Worm (Caenorhabditis elegans) whole organism, L2 larva: ENCODE data around the gene tnc-2.
"Not testable (repeated sequence)": the region's sequence is repeated elsewhere in the genome, so short reads cannot be mapped to it uniquely, and the experiment has no call there.

ENCODE experiments used
- C34F6.9 ChIP-seq: fragments of 150-350 bp; optimal IDR thresholded peaks from 2 replicates; lab custom pipeline; 2014; ENCODE audit warnings: missing biosample characterization, missing genetic modification characterization
- F13H6.1 ChIP-seq: sonication (generic microtip); optimal IDR thresholded peaks from 2 replicates; lab custom pipeline; 2016; ENCODE audit warnings: missing genetic modification characterization, missing compliant biosample characterization
- R02D3.7 ChIP-seq: fragments of 150-350 bp; optimal IDR thresholded peaks from 2 replicates; lab custom pipeline; 2014; ENCODE audit warnings: missing biosample characterization, missing genetic modification characterization
- ZK546.5 ChIP-seq: sonication (generic microtip); optimal IDR thresholded peaks from 2 replicates; lab custom pipeline; 2017; ENCODE audit warnings: missing biosample characterization, missing genetic modification characterization
- alr-1 ChIP-seq: fragments of 150-350 bp; optimal IDR thresholded peaks from 2 replicates; lab custom pipeline; 2014; ENCODE audit warnings: missing biosample characterization, missing genetic modification characterization
- aly-2 ChIP-seq: fragments of 150-350 bp; optimal IDR thresholded peaks from 2 replicates; lab custom pipeline; 2014; ENCODE audit warnings: missing biosample characterization, missing genetic modification characterization
- ama-1 ChIP-seq: fragments of 150-350 bp; optimal IDR thresholded peaks from 2 replicates; lab custom pipeline; 2018; ENCODE audit warnings: inconsistent platforms
- blmp-1 ChIP-seq: sonication (generic microtip); optimal IDR thresholded peaks from 2 replicates; lab custom pipeline; 2017; ENCODE audit warnings: missing genetic modification characterization, mild to moderate bottlenecking, missing compliant biosample characterization, antibody characterized with exemption, moderate library complexity; ENCODE audit not compliant: insufficient read depth
- ceh-16 ChIP-seq: fragments of 150-350 bp; optimal IDR thresholded peaks from 2 replicates; lab custom pipeline; 2014; ENCODE audit warnings: missing biosample characterization, missing genetic modification characterization
- ceh-82 ChIP-seq: fragments of 150-350 bp; optimal IDR thresholded peaks from 2 replicates; lab custom pipeline; 2014; ENCODE audit warnings: missing biosample characterization, missing genetic modification characterization
- crh-2 ChIP-seq: sonication (generic microtip); optimal IDR thresholded peaks from 2 replicates; lab custom pipeline; 2017; ENCODE audit warnings: missing biosample characterization, missing genetic modification characterization
- dmd-4 ChIP-seq: sonication (generic microtip); optimal IDR thresholded peaks from 2 replicates; lab custom pipeline; 2017; ENCODE audit warnings: missing biosample characterization, missing genetic modification characterization
- elt-1 ChIP-seq: fragments of 150-350 bp; optimal IDR thresholded peaks from 2 replicates; lab custom pipeline; 2014; ENCODE audit warnings: missing biosample characterization, missing genetic modification characterization
- elt-3 ChIP-seq: sonication (generic microtip); optimal IDR thresholded peaks from 2 replicates; lab custom pipeline; 2017; ENCODE audit warnings: missing biosample characterization, missing genetic modification characterization
- gmeb-1 ChIP-seq: fragments of 150-350 bp; optimal IDR thresholded peaks from 2 replicates; lab custom pipeline; 2014; ENCODE audit warnings: missing biosample characterization, missing genetic modification characterization
- lin-11 ChIP-seq: fragments of 150-350 bp; sonication (generic microtip); optimal IDR thresholded peaks from 2 replicates; lab custom pipeline; 2014; ENCODE audit warnings: missing biosample characterization, missing genetic modification characterization, inconsistent platforms, mixed read lengths
- lin-13 ChIP-seq: fragments of 150-350 bp; optimal IDR thresholded peaks from 2 replicates; lab custom pipeline; 2014; ENCODE audit warnings: missing biosample characterization, missing genetic modification reagents, missing genetic modification characterization
- lsy-2 ChIP-seq, 2 experiments: fragments of 150-350 bp in 1 of 2; sonication (generic microtip) in 1 of 2; optimal IDR thresholded peaks; 2 replicates each; lab custom pipeline; 2014 to 2017; ENCODE audit warnings: missing biosample characterization in 2 of 2, missing genetic modification characterization in 2 of 2
- mab-5 ChIP-seq: fragments of 150-350 bp; optimal IDR thresholded peaks from 2 replicates; lab custom pipeline; 2014; ENCODE audit warnings: missing biosample characterization, missing genetic modification characterization
- mbf-1 ChIP-seq: sonication (generic microtip); optimal IDR thresholded peaks from 2 replicates; lab custom pipeline; 2017; ENCODE audit warnings: missing biosample characterization, missing genetic modification characterization
- mdl-1 ChIP-seq, 2 experiments: fragments of 150-350 bp in 1 of 2; sonication (generic microtip) in 1 of 2; optimal IDR thresholded peaks; 2 replicates each; lab custom pipeline; 2017; ENCODE audit warnings: missing biosample characterization in 2 of 2, missing genetic modification characterization in 2 of 2
- nhr-10 ChIP-seq: sonication (generic microtip); optimal IDR thresholded peaks from 2 replicates; lab custom pipeline; 2017; ENCODE audit warnings: missing biosample characterization, missing genetic modification characterization
- nhr-11 ChIP-seq: fragments of 150-350 bp; optimal IDR thresholded peaks from 2 replicates; lab custom pipeline; 2014; ENCODE audit warnings: missing biosample characterization, missing genetic modification characterization
- nhr-129 ChIP-seq: fragments of 150-350 bp; optimal IDR thresholded peaks from 2 replicates; lab custom pipeline; 2014; ENCODE audit warnings: missing biosample characterization, missing genetic modification characterization
- nhr-23 ChIP-seq: fragments of 150-350 bp; optimal IDR thresholded peaks from 2 replicates; lab custom pipeline; 2014; ENCODE audit warnings: missing biosample characterization, missing genetic modification reagents, missing genetic modification characterization
- nhr-237 ChIP-seq: fragments of 150-350 bp; optimal IDR thresholded peaks from 2 replicates; lab custom pipeline; 2014; ENCODE audit warnings: missing biosample characterization, missing genetic modification characterization
- nhr-25 ChIP-seq: fragments of 150-350 bp; sonication (generic microtip); optimal IDR thresholded peaks from 3 replicates; lab custom pipeline; 2014; ENCODE audit warnings: missing biosample characterization, missing genetic modification characterization
- nhr-6 ChIP-seq: fragments of 150-350 bp; optimal IDR thresholded peaks from 2 replicates; lab custom pipeline; 2014; ENCODE audit warnings: missing biosample characterization, missing genetic modification characterization
- nhr-77 ChIP-seq: fragments of 150-350 bp; optimal IDR thresholded peaks from 2 replicates; lab custom pipeline; 2014; ENCODE audit warnings: missing biosample characterization, missing genetic modification characterization
- peb-1 ChIP-seq: fragments of 150-350 bp; optimal IDR thresholded peaks from 2 replicates; lab custom pipeline; 2014; ENCODE audit warnings: missing biosample characterization, missing genetic modification characterization
- sem-4 ChIP-seq: fragments of 150-350 bp; optimal IDR thresholded peaks from 2 replicates; lab custom pipeline; 2014; ENCODE audit warnings: missing biosample characterization, missing genetic modification reagents, missing genetic modification characterization
- skn-1 ChIP-seq: sonication (generic microtip); optimal IDR thresholded peaks from 2 replicates; lab custom pipeline; 2017; ENCODE audit warnings: missing biosample characterization, missing genetic modification characterization
- sma-3 ChIP-seq: sonication (generic microtip); optimal IDR thresholded peaks from 2 replicates; lab custom pipeline; 2016; ENCODE audit warnings: missing genetic modification reagents, missing genetic modification characterization, missing compliant biosample characterization
- sma-9 ChIP-seq, 2 experiments: fragments of 150-350 bp in 1 of 2; sonication (generic microtip) in 1 of 2; optimal IDR thresholded peaks; 2 replicates each; lab custom pipeline; 2014 to 2016; ENCODE audit warnings: missing genetic modification characterization in 2 of 2, mild to moderate bottlenecking in 1 of 2, missing biosample characterization in 1 of 2, missing compliant biosample characterization in 1 of 2, missing genetic modification reagents in 1 of 2, moderate library complexity in 1 of 2
- snpc-4 ChIP-seq: fragments of 150-350 bp; optimal IDR thresholded peaks from 2 replicates; lab custom pipeline; 2014; ENCODE audit warnings: missing biosample characterization, missing genetic modification characterization
- unc-39 ChIP-seq: fragments of 150-350 bp; optimal IDR thresholded peaks from 2 replicates; lab custom pipeline; 2014; ENCODE audit warnings: missing biosample characterization, missing genetic modification characterization
- unc-62 ChIP-seq: fragments of 150-350 bp; optimal IDR thresholded peaks from 2 replicates; lab custom pipeline; 2014; ENCODE audit warnings: missing biosample characterization, missing genetic modification reagents, missing genetic modification characterization
- zag-1 ChIP-seq: fragments of 150-350 bp; optimal IDR thresholded peaks from 2 replicates; lab custom pipeline; 2014; ENCODE audit warnings: missing biosample characterization, missing genetic modification characterization
- ztf-1 ChIP-seq: fragments of 200-800 bp; sonication (Bioruptor generic); conservative IDR thresholded peaks from 2 replicates; pipeline ENCODE4 v1.3.6; 2022; ENCODE audit warnings: missing genetic modification characterization, missing compliant biosample characterization
- ztf-11 ChIP-seq: sonication (generic microtip); optimal IDR thresholded peaks from 2 replicates; lab custom pipeline; 2017; ENCODE audit warnings: missing biosample characterization, missing genetic modification characterization
- ztf-4 ChIP-seq: fragments of 150-350 bp; optimal IDR thresholded peaks from 2 replicates; lab custom pipeline; 2014; ENCODE audit warnings: missing biosample characterization, missing genetic modification characterization

Gene tnc-2

DNA sequence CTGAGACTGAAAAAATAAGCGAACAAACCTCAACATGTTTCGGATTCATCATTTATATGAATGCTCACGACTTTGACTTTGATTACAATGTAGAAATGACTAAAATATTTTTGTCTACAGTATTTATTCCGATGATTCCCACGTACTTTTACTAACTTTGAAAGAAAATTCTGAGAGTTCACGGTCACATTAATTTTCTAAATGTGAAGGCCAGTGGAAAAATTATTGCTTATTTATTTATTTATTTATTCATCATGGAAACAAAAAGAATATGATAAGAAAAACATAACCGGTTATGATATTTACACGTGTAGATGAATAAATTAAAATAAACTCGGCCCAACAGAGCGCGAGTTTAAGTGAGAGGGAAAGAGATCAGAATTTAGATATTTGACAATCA lies 26.4 kb downstream of the tnc-2 start, which contains the start of gene ZK666.8:
TSS of gene ZK666.8 (minus strand) at position 101 of the 400 bp plus-strand sequence.
- TF ChIP-seq nhr-129 (tag; lab: Kevin White, UChicago); lin-13 (GFP tag; lab: Kevin White, UChicago); ama-1 (lab: Kevin White, UChicago): not testable (repeated sequence)

DNA sequence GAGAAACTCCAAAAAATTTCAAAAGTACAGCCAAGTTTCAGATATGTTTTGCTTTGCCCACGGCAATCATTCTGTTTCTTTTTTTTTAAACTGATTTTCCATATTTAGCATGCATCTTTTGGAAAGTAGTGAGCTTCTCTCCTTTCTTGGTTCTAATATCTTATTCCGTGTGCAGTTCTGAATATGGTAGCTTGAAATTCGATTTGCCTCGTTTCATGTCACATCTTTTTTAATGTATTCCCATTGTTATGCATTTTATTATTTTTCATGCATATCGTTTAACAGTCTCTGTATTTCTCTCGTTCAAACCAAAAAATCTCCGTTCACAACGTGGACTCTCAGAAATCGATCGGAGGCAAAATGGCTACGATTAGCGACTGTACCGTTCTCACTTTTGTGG lies 27.8 kb downstream of the tnc-2 start, which contains the start of gene ZK666.14:
TSS of gene ZK666.14 (plus strand) at position 301 of the 400 bp plus-strand sequence.
- TF ChIP-seq lsy-2 (tag; optimal IDR thresholded peaks at IDR 0.05; lab: Kevin White, UChicago) (no peak), F13H6.1 (tag; lab: Kevin White, UChicago) (no peak), nhr-23 (tag; lab: Kevin White, UChicago) (no peak), dmd-4 (tag; lab: Kevin White, UChicago) (no peak), ceh-82 (tag; lab: Kevin White, UChicago) (no peak), lin-11 (tag; lab: Kevin White, UChicago) (no peak), nhr-11 (tag; lab: Kevin White, UChicago) (no peak), ZK546.5 (tag; lab: Kevin White, UChicago) (no peak), crh-2 (tag; lab: Kevin White, UChicago) (no peak), aly-2 (tag; lab: Kevin White, UChicago) (no peak), mab-5 (tag; lab: Kevin White, UChicago) (no peak), elt-3 (no peak), ztf-4 (tag; lab: Kevin White, UChicago) (no peak)

DNA sequence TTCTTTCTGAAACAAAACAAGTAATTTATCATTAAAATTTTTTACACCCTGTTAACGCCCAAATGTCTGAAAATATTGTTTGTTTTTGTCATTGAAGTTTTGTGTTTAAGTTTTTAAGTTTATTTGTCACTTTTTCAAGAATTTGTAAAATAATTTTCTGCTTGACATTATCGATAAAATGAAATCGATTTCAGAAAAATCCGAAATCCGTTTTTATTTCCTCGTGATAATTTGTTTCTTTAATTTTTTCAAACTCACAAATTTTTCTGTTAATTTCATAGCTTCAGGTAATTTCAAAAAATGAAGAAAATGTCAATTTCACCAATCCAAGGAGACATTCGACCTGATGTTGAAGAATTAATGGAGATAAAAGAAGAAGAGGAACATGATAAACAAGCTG lies 29.3 kb downstream of the tnc-2 start, which contains the start of gene ZK666.12:
TSS of gene ZK666.12 (plus strand) at position 301 of the 400 bp plus-strand sequence.
- no peak for TF ChIP-seq nhr-25 (tag; lab: Kevin White, UChicago)
- TF ChIP-seq ztf-4 (tag; lab: Kevin White, UChicago): no peak
- no peak for TF ChIP-seq ztf-1
- no peak for TF ChIP-seq nhr-6 (tag; lab: Kevin White, UChicago)
- TF ChIP-seq R02D3.7: no peak
- TF ChIP-seq aly-2 (tag; lab: Kevin White, UChicago): no peak
- no peak for TF ChIP-seq lin-11 (tag; lab: Kevin White, UChicago)

DNA sequence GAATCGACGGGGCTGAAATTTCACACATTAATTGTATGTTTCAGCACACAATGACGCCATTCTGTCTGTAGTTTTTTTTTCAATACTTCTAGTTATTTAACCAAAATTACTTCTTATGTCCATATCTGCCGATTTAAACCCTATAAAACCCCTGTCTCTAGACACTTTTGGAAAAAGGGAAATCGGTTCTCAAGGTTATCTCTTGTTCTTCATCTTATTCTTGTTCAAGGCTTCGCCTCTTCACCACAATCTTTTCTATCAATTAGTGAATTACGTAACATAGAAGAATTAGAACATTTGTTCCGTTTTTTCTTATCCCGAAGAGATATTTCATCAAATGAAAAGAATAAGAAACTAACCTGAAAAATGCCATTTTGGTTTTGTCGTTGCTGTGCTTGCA lies 34.0 kb downstream of the tnc-2 start:
- TF ChIP-seq sma-9 (GFP tag; optimal IDR thresholded peaks at IDR 0.05; lab: Kevin White, UChicago) (peak; percentile 20), sma-9 (tag; optimal IDR thresholded peaks at IDR 0.05; lab: Kevin White, UChicago) (no peak), sma-3 (GFP tag; lab: Kevin White, UChicago) (no peak), ZK546.5 (tag; lab: Kevin White, UChicago) (no peak), nhr-25 (tag; lab: Kevin White, UChicago) (peak; percentile 50), F13H6.1 (tag; lab: Kevin White, UChicago) (no peak), blmp-1 (peak; percentile 55), snpc-4 (no peak), gmeb-1 (tag; lab: Kevin White, UChicago) (no peak), ceh-16 (tag; lab: Kevin White, UChicago) (peak; percentile 32), nhr-10 (tag; lab: Kevin White, UChicago) (no peak), unc-39 (tag; lab: Kevin White, UChicago) (no peak), ama-1 (lab: Kevin White, UChicago) (no peak)

DNA sequence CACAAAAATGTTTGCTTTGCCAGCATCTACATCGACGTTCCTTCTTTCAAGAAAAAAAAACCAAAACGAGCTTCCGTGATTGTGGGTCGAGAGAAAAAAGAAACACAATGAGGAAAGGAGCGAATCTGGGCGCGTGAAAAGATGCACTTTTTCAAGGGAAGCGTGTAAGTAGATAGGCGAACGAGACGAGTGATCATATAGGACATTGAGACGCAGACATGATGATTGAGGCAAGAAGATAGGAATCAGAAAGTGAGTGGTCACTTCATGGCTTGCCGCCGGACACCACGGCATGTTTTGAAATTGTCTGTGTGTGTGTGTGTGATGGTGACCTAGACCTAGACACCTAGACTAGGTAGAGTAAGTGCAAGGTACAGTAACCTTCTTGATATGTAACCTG lies 34.9 kb downstream of the tnc-2 start:
- peak; percentile 25 for TF ChIP-seq lin-13 (GFP tag; lab: Kevin White, UChicago)
- peak; percentile 60 for TF ChIP-seq C34F6.9 (tag; lab: Kevin White, UChicago)
- TF ChIP-seq nhr-10 (tag; lab: Kevin White, UChicago): no peak
- peak; percentile 83 for TF ChIP-seq sem-4 (tag; lab: Kevin White, UChicago)
- TF ChIP-seq sma-3 (GFP tag; lab: Kevin White, UChicago): peak; percentile 59
- TF ChIP-seq elt-1 (tag; lab: Kevin White, UChicago): no peak
- TF ChIP-seq R02D3.7: no peak
- peak; percentile 82 for TF ChIP-seq sma-9 (GFP tag; optimal IDR thresholded peaks at IDR 0.05; lab: Kevin White, UChicago)
- TF ChIP-seq sma-9 (tag; optimal IDR thresholded peaks at IDR 0.05; lab: Kevin White, UChicago): no peak
- TF ChIP-seq alr-1: no peak
- peak; percentile 44 for TF ChIP-seq ceh-16 (tag; lab: Kevin White, UChicago)
- TF ChIP-seq lsy-2 (tag; optimal IDR thresholded peaks at IDR 0.05; lab: Kevin White, UChicago): peak in 1 of 2 experiments; percentile 73
- TF ChIP-seq elt-3: no peak
- TF ChIP-seq F13H6.1 (tag; lab: Kevin White, UChicago): peak; percentile 89
- peak; percentile 51 for TF ChIP-seq crh-2 (tag; lab: Kevin White, UChicago)
- TF ChIP-seq dmd-4 (tag; lab: Kevin White, UChicago): no peak
- no peak for TF ChIP-seq mbf-1 (tag; lab: Kevin White, UChicago)
- peak; percentile 49 to 69 for TF ChIP-seq mdl-1 (tag; optimal IDR thresholded peaks at IDR 0.05; lab: Kevin White, UChicago)
- TF ChIP-seq ztf-4 (tag; lab: Kevin White, UChicago): no peak
- no peak for TF ChIP-seq ZK546.5 (tag; lab: Kevin White, UChicago)
- TF ChIP-seq ama-1 (lab: Kevin White, UChicago): no peak
- TF ChIP-seq nhr-11 (tag; lab: Kevin White, UChicago): no peak
- peak; percentile 51 for TF ChIP-seq zag-1 (tag; lab: Kevin White, UChicago)
- TF ChIP-seq nhr-77 (tag; lab: Kevin White, UChicago): peak; percentile 3
- TF ChIP-seq peb-1: no peak
- TF ChIP-seq nhr-129 (tag; lab: Kevin White, UChicago): peak; percentile 66
- TF ChIP-seq unc-39 (tag; lab: Kevin White, UChicago): no peak
- no peak for TF ChIP-seq mab-5 (tag; lab: Kevin White, UChicago)
- TF ChIP-seq ztf-11 (tag; lab: Kevin White, UChicago): no peak
- TF ChIP-seq nhr-237 (tag; lab: Kevin White, UChicago): no peak
- TF ChIP-seq skn-1 (tag; lab: Kevin White, UChicago): no peak
- no peak for TF ChIP-seq unc-62
- TF ChIP-seq ceh-82 (tag; lab: Kevin White, UChicago): no peak
- TF ChIP-seq nhr-6 (tag; lab: Kevin White, UChicago): no peak
